Worm (Caenorhabditis elegans) whole organism, midembryonic: ENCODE data around the gene rop-1.

Experiments used
- cog-1 ChIP-seq: sonication (generic microtip); optimal IDR thresholded peaks from 2 replicates; lab custom pipeline; 2016; ENCODE audit warnings: missing genetic modification characterization, missing compliant biosample characterization
- med-1 ChIP-seq: sonication (generic microtip); optimal IDR thresholded peaks from 2 replicates; lab custom pipeline; 2017; ENCODE audit warnings: missing genetic modification characterization, mild to moderate bottlenecking, missing compliant biosample characterization, antibody characterized with exemption, missing genetic modification reagents; ENCODE audit not compliant: insufficient read depth
- ztf-23 ChIP-seq: fragments of 200-800 bp; sonication (Bioruptor generic); IDR thresholded peaks from 2 replicates; pipeline ENCODE4 v1.3.6; 2022; ENCODE audit warnings: missing genetic modification reagents, missing genetic modification characterization, missing compliant biosample characterization

DNA sequence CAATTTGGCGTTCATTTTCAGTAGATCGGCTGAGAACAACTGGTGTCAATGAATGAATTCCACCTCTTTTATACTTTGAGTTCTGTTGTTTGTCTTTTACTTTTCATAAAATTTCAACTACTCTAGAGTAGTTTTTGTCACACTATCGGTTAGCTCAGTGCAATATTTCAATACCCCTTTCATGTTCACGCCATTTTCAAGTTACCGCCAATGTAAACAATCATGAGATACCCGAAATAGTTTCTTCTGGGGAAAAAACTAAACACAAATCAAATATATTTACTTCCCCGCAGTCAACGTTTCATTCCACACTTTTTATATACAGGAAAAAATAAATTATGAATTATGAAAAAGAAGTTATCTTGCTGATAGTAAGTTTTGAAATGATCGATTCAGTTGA lies 26.5 kb downstream of the rop-1 start, which contains the start of gene fipr-4:
- TF ChIP-seq med-1 (GFP tag; lab: Kevin White, UChicago) (no peak), ztf-23 (GFP tag; lab: Robert Waterston, UW) (no peak), cog-1 (tag; lab: Kevin White, UChicago) (no peak)
